Fruit fly (Drosophila melanogaster) whole organism, prepupa: ENCODE results near the gene Col4a1.

Source experiments
- Blimp-1 ChIP-seq: fragments of 200-800 bp; sonication (Bioruptor generic); optimal IDR thresholded peaks from 3 replicates; lab custom pipeline; 2017; ENCODE audit warnings: missing biosample characterization, missing genetic modification characterization, mild to moderate bottlenecking, moderate library complexity, missing genetic modification reagents
- Ets21C ChIP-seq: fragments of 200-800 bp; sonication (Bioruptor generic); optimal IDR thresholded peaks from 3 replicates; lab custom pipeline; 2016; ENCODE audit warnings: missing biosample characterization, missing genetic modification characterization
- Lpt ChIP-seq: fragments of 200-800 bp; sonication (Bioruptor generic); optimal IDR thresholded peaks from 3 replicates; lab custom pipeline; 2016; ENCODE audit warnings: missing biosample characterization, missing genetic modification characterization
- Sox102F ChIP-seq: fragments of 200-800 bp; sonication (Bioruptor generic); optimal IDR thresholded peaks from 2 replicates; lab custom pipeline; 2016; ENCODE audit warnings: missing biosample characterization, mild to moderate bottlenecking, missing genetic modification characterization
- Sox14 ChIP-seq: fragments of 200-800 bp; sonication (Bioruptor generic); optimal IDR thresholded peaks from 3 replicates; lab custom pipeline; 2016; ENCODE audit warnings: missing biosample characterization, missing genetic modification characterization
- eg ChIP-seq: fragments of 200-800 bp; sonication (Bioruptor generic); IDR thresholded peaks from 3 replicates; pipeline ENCODE4 v1.3.6; 2022; ENCODE audit warnings: missing biosample characterization, missing genetic modification characterization
- salr ChIP-seq, 2 experiments: fragments of 200-800 bp; sonication (Bioruptor generic); optimal IDR thresholded peaks; 3 replicates each; lab custom pipeline; 2016 to 2018; ENCODE audit warnings: missing biosample characterization in 2 of 2, missing genetic modification characterization in 2 of 2, mild to moderate bottlenecking in 1 of 2

DNA sequence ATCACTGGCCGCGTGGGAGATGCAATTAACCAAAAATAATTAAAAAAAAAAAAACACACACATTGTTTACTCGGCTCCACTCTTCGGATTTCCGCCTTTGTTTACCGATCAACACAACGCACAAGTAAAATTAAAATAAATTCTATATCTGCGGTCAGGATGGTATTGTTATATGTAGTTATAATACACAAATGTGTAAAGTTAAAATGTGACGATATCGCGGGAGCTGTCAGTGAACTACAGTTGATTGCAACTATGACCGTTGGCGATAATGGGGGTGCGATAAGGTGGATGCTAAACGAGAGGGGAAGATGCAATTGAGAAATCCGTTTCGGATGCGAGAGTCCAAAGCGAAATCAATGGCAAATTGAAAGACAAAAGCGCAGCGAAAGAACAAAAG is 23.1 kb upstream of the Col4a1 start:
- TF ChIP-seq Sox102F (GFP tag; lab: Kevin White, UChicago), result no peak
- TF ChIP-seq Ets21C (GFP tag; lab: Kevin White, UChicago), result no peak
- no peak for TF ChIP-seq salr (GFP tag; optimal IDR thresholded peaks at IDR 0.05; lab: Kevin White, UChicago)
- no peak for TF ChIP-seq Lpt (GFP tag; lab: Kevin White, UChicago)
- TF ChIP-seq Blimp-1 (GFP tag; lab: Kevin White, UChicago), result no peak
- TF ChIP-seq Sox14 (GFP tag; lab: Kevin White, UChicago), result no peak
- TF ChIP-seq eg (GFP tag; lab: Robert Waterston, UW), result no peak
